Fruit fly (Drosophila melanogaster): Measurements from ENCODE around the gene CG15531.

- TF ChIP-seq h (optimal IDR thresholded peaks at IDR 0.05) = no peak
- TF ChIP-seq Sin3A (optimal IDR thresholded peaks at IDR 0.05) = no peak
- TF ChIP-seq insv (optimal IDR thresholded peaks at IDR 0.05) = no peak
- TF ChIP-seq psq (optimal IDR thresholded peaks at IDR 0.05) = no peak
Observed at dm6 chr3R:30240245-30240644, 44.2 kb upstream of the CG15531 start.
